Worm (Caenorhabditis elegans) whole organism, midembryonic: Measurements from ENCODE around the gene C35B1.2.

Source experiments
- T22C8.4 ChIP-seq: fragments of 200-800 bp; sonication (Bioruptor generic); IDR thresholded peaks from 2 replicates; pipeline ENCODE4 v1.3.6; 2022; ENCODE audit warnings: missing genetic modification characterization, missing compliant biosample characterization
- klf-2 ChIP-seq: fragments of 200-800 bp; sonication (Bioruptor generic); conservative IDR thresholded peaks from 2 replicates; pipeline ENCODE4 v1.3.6; 2022; ENCODE audit warnings: missing genetic modification reagents, missing genetic modification characterization, missing compliant biosample characterization
- ztf-23 ChIP-seq: fragments of 200-800 bp; sonication (Bioruptor generic); IDR thresholded peaks from 2 replicates; pipeline ENCODE4 v1.3.6; 2022; ENCODE audit warnings: missing genetic modification reagents, missing genetic modification characterization, missing compliant biosample characterization

ce11 chrIV:4123083-4123482 lies 37.1 kb downstream of the C35B1.2 start, which contains the start of gene mul-1:
- TF ChIP-seq klf-2 (no peak), T22C8.4 (GFP tag; lab: Robert Waterston, UW) (no peak), ztf-23 (GFP tag; lab: Robert Waterston, UW) (no peak)
